Fruit fly (Drosophila melanogaster) whole organism: ENCODE data around the gene Tdrd3.

Experiments
- CG8478 ChIP-seq: fragments of >200 bp; optimal IDR thresholded peaks from 2 replicates; lab custom pipeline; 2018; ENCODE audit warnings: inconsistent platforms
- Dll ChIP-seq: fragments of >200 bp; optimal IDR thresholded peaks from 2 replicates; lab custom pipeline; 2017
- EcR ChIP-seq, 2 experiments: fragments of >200 bp; optimal IDR thresholded peaks; 2 replicates each; lab custom pipeline; 2017; ENCODE audit warnings: missing biosample characterization in 2 of 2, missing genetic modification characterization in 2 of 2, missing genetic modification reagents in 2 of 2
- pan ChIP-seq: fragments of >200 bp; optimal IDR thresholded peaks from 2 replicates; lab custom pipeline; 2017
- psq ChIP-seq: fragments of >200 bp; optimal IDR thresholded peaks from 2 replicates; lab custom pipeline; 2017
- usp ChIP-seq: fragments of >200 bp; optimal IDR thresholded peaks from 2 replicates; lab custom pipeline; 2017; ENCODE audit warnings: missing biosample characterization, missing genetic modification characterization, mixed read lengths

Gene Tdrd3

dm6 chr3L:14759984-14760626 is 26.5 kb upstream of the Tdrd3 start:
- TF ChIP-seq psq: no peak

dm6 chr3L:14760949-14761348 is 25.6 kb upstream of the Tdrd3 start, which contains the start of gene Trl:
Gene Trl, minus strand, starts transcription at chr3L:14761049.
- TF ChIP-seq usp (GFP tag; lab: Kevin White, UChicago): no peak
- no peak for TF ChIP-seq psq
- no peak for TF ChIP-seq pan (lab: Kevin White, UChicago)
- no peak for TF ChIP-seq CG8478
- TF ChIP-seq EcR (GFP tag; optimal IDR thresholded peaks at IDR 0.05; lab: Kevin White, UChicago): no peak
- no peak for TF ChIP-seq Dll (lab: Kevin White, UChicago)

dm6 chr3L:14761837-14762785 is 24.5 kb upstream of the Tdrd3 start, which contains the start of the genes Tsen34 and Mgat4a:
Gene Tsen34, minus strand, starts transcription at chr3L:14761844.
Gene Mgat4a, plus strand, starts transcription at chr3L:14762028.
- TF ChIP-seq Dll (lab: Kevin White, UChicago) (no peak), psq (no peak), EcR (GFP tag; optimal IDR thresholded peaks at IDR 0.05; lab: Kevin White, UChicago) (no peak), usp (GFP tag; lab: Kevin White, UChicago) (no peak), pan (lab: Kevin White, UChicago) (no peak), CG8478 (no peak)

- TF ChIP-seq pan (lab: Kevin White, UChicago) (no peak), usp (GFP tag; lab: Kevin White, UChicago) (no peak), CG8478 (no peak)
Observed at dm6 chr3L:14769183-14769582, 17.4 kb upstream of the Tdrd3 start, which contains the start of gene Mgat4b. Gene Mgat4b, minus strand, starts transcription at chr3L:14769283.

- no peak for TF ChIP-seq Dll (lab: Kevin White, UChicago)
- no peak for TF ChIP-seq psq
Observed at dm6 chr3L:14775711-14776660, 10.6 kb upstream of the Tdrd3 start, which contains the start of gene mop. Gene mop, minus strand, starts transcription at chr3L:14776129.

- TF ChIP-seq usp (GFP tag; lab: Kevin White, UChicago) (no peak), psq (no peak), pan (lab: Kevin White, UChicago) (no peak), Dll (lab: Kevin White, UChicago) (no peak), CG8478 (no peak), EcR (GFP tag; optimal IDR thresholded peaks at IDR 0.05; lab: Kevin White, UChicago) (no peak)
Observed at dm6 chr3L:14779289-14779688, 7.3 kb upstream of the Tdrd3 start.

- TF ChIP-seq pan (lab: Kevin White, UChicago) (no peak), EcR (GFP tag; optimal IDR thresholded peaks at IDR 0.05; lab: Kevin White, UChicago) (no peak), CG8478 (no peak), Dll (lab: Kevin White, UChicago) (no peak)
Observed at dm6 chr3L:14780187-14780586, 6.4 kb upstream of the Tdrd3 start.

- TF ChIP-seq psq (no peak), EcR (GFP tag; optimal IDR thresholded peaks at IDR 0.05; lab: Kevin White, UChicago) (peak; percentile 59 to 86), usp (GFP tag; lab: Kevin White, UChicago) (no peak)
Observed at dm6 chr3L:14781082-14781862, 5.3 kb upstream of the Tdrd3 start.

dm6 chr3L:14781863-14782218 is 4.8 kb upstream of the Tdrd3 start:
- TF ChIP-seq EcR (GFP tag; optimal IDR thresholded peaks at IDR 0.05; lab: Kevin White, UChicago): no peak
- TF ChIP-seq Dll (lab: Kevin White, UChicago): no peak
- no peak for TF ChIP-seq psq
- TF ChIP-seq pan (lab: Kevin White, UChicago): no peak
- TF ChIP-seq CG8478: no peak
- no peak for TF ChIP-seq usp (GFP tag; lab: Kevin White, UChicago)

- TF ChIP-seq Dll (lab: Kevin White, UChicago): no peak
Observed at dm6 chr3L:14782626-14783362, 3.8 kb upstream of the Tdrd3 start.

dm6 chr3L:14783363-14783627 is 3.3 kb upstream of the Tdrd3 start:
- TF ChIP-seq Dll (lab: Kevin White, UChicago) (no peak), CG8478 (no peak), usp (GFP tag; lab: Kevin White, UChicago) (no peak), pan (lab: Kevin White, UChicago) (no peak)
